Worm (Caenorhabditis elegans) whole organism, mixed stage, embryonic: Measurements from ENCODE around the gene epc-1.

Source experiments
- M03D4.4 ChIP-seq: sonication (generic microtip); optimal IDR thresholded peaks from 2 replicates; lab custom pipeline; 2017; ENCODE audit warnings: mild to moderate bottlenecking, missing genetic modification characterization, missing compliant biosample characterization
- bed-3 ChIP-seq: fragments of 200-800 bp; sonication (Bioruptor generic); optimal IDR thresholded peaks from 3 replicates; lab custom pipeline; 2018; ENCODE audit warnings: mild to moderate bottlenecking, missing genetic modification characterization, moderate library complexity, missing compliant biosample characterization
- blmp-1 ChIP-seq: fragments of 150-350 bp; optimal IDR thresholded peaks from 2 replicates; lab custom pipeline; 2014; ENCODE audit warnings: missing biosample characterization, missing genetic modification characterization
- ceh-39 ChIP-seq: fragments of 150-350 bp; optimal IDR thresholded peaks from 2 replicates; lab custom pipeline; 2014; ENCODE audit warnings: missing biosample characterization, missing genetic modification characterization
- ceh-43 ChIP-seq: fragments of 200-800 bp; sonication (Bioruptor generic); optimal IDR thresholded peaks from 2 replicates; lab custom pipeline; 2018; ENCODE audit warnings: mild to moderate bottlenecking, missing genetic modification characterization, moderate library complexity, missing compliant biosample characterization
- ces-1 ChIP-seq: fragments of 150-350 bp; optimal IDR thresholded peaks from 2 replicates; lab custom pipeline; 2014; ENCODE audit warnings: missing biosample characterization, missing genetic modification reagents, missing genetic modification characterization
- elt-1 ChIP-seq: sonication (generic microtip); optimal IDR thresholded peaks from 2 replicates; lab custom pipeline; 2017; ENCODE audit warnings: missing genetic modification characterization, mild to moderate bottlenecking, missing compliant biosample characterization, antibody characterized with exemption, moderate library complexity, borderline replicate concordance; ENCODE audit not compliant: insufficient read depth
- elt-3 ChIP-seq: fragments of 150-350 bp; optimal IDR thresholded peaks from 2 replicates; lab custom pipeline; 2014; ENCODE audit warnings: missing biosample characterization, missing genetic modification characterization
- flh-1 ChIP-seq: fragments of 200-800 bp; sonication (Bioruptor generic); optimal IDR thresholded peaks from 2 replicates; lab custom pipeline; 2018; ENCODE audit warnings: mild to moderate bottlenecking, missing genetic modification characterization, moderate library complexity, missing compliant biosample characterization
- ham-2 ChIP-seq: fragments of 200-800 bp; sonication (Bioruptor generic); optimal IDR thresholded peaks from 2 replicates; lab custom pipeline; 2018; ENCODE audit warnings: mild to moderate bottlenecking, missing genetic modification characterization, missing compliant biosample characterization
- hlh-1 ChIP-seq: fragments of 150-350 bp; optimal IDR thresholded peaks from 2 replicates; lab custom pipeline; 2014; ENCODE audit warnings: missing biosample characterization, missing genetic modification reagents, missing genetic modification characterization
- lin-13 ChIP-seq: fragments of 150-350 bp; optimal IDR thresholded peaks from 2 replicates; lab custom pipeline; 2014; ENCODE audit warnings: missing biosample characterization, missing genetic modification characterization
- lin-32 ChIP-seq: fragments of 200-800 bp; sonication (Bioruptor generic); optimal IDR thresholded peaks from 2 replicates; lab custom pipeline; 2018; ENCODE audit warnings: mild to moderate bottlenecking, missing genetic modification characterization, missing compliant biosample characterization
- lsy-2 ChIP-seq: fragments of 150-350 bp; optimal IDR thresholded peaks from 2 replicates; lab custom pipeline; 2014; ENCODE audit warnings: missing biosample characterization, missing genetic modification characterization
- mab-5 ChIP-seq: fragments of 150-350 bp; optimal IDR thresholded peaks from 2 replicates; lab custom pipeline; 2014; ENCODE audit warnings: missing biosample characterization, missing genetic modification characterization
- mep-1 ChIP-seq: fragments of 150-350 bp; optimal IDR thresholded peaks from 2 replicates; lab custom pipeline; 2017; ENCODE audit warnings: missing biosample characterization, missing genetic modification reagents, missing genetic modification characterization, inconsistent platforms
- mls-2 ChIP-seq: sonication (generic microtip); optimal IDR thresholded peaks from 2 replicates; lab custom pipeline; 2016; ENCODE audit warnings: mild to moderate bottlenecking, missing genetic modification characterization, moderate library complexity, missing compliant biosample characterization
- nhr-12 ChIP-seq: fragments of 150-350 bp; optimal IDR thresholded peaks from 2 replicates; lab custom pipeline; 2014; ENCODE audit warnings: missing biosample characterization, missing genetic modification characterization
- nhr-2 ChIP-seq: fragments of 150-350 bp; optimal IDR thresholded peaks from 2 replicates; lab custom pipeline; 2014; ENCODE audit warnings: missing biosample characterization, missing genetic modification characterization
- nhr-237 ChIP-seq: fragments of 150-350 bp; optimal IDR thresholded peaks from 2 replicates; lab custom pipeline; 2014; ENCODE audit warnings: missing biosample characterization, missing genetic modification characterization
- nhr-76 ChIP-seq: sonication (generic microtip); optimal IDR thresholded peaks from 2 replicates; lab custom pipeline; 2017; ENCODE audit warnings: missing biosample characterization, missing genetic modification characterization
- pha-4 ChIP-seq: fragments of 150-350 bp; optimal IDR thresholded peaks from 2 replicates; lab custom pipeline; 2018; ENCODE audit warnings: missing biosample characterization, missing genetic modification reagents, missing genetic modification characterization
- sptf-1 ChIP-seq: sonication (generic microtip); optimal IDR thresholded peaks from 2 replicates; lab custom pipeline; 2017; ENCODE audit warnings: mild to moderate bottlenecking, missing genetic modification characterization, moderate library complexity, missing compliant biosample characterization
- tbx-8 ChIP-seq: fragments of 200-800 bp; sonication (Bioruptor generic); optimal IDR thresholded peaks from 2 replicates; lab custom pipeline; 2018; ENCODE audit warnings: mild to moderate bottlenecking, missing genetic modification characterization, moderate library complexity, missing compliant biosample characterization
- unc-120 ChIP-seq: sonication (generic microtip); optimal IDR thresholded peaks from 2 replicates; lab custom pipeline; 2017; ENCODE audit warnings: missing genetic modification characterization, missing compliant biosample characterization; ENCODE audit not compliant: poor library complexity, severe bottlenecking
- unc-39 ChIP-seq: fragments of 150-350 bp; optimal IDR thresholded peaks from 2 replicates; lab custom pipeline; 2014; ENCODE audit warnings: missing biosample characterization, missing genetic modification characterization
- unc-62 ChIP-seq: fragments of 150-350 bp; optimal IDR thresholded peaks from 2 replicates; lab custom pipeline; 2014; ENCODE audit warnings: missing biosample characterization, missing genetic modification reagents, missing genetic modification characterization
- zip-8 ChIP-seq: fragments of 150-350 bp; optimal IDR thresholded peaks from 2 replicates; lab custom pipeline; 2014; ENCODE audit warnings: missing biosample characterization, missing genetic modification characterization

The epc-1 gene

ce11 chrIII:12644669-12645068, 36.3 kb upstream of the epc-1 start:
- no peak for TF ChIP-seq ces-1 (GFP tag; lab: Kevin White, UChicago)
- TF ChIP-seq nhr-237 (tag; lab: Kevin White, UChicago): no peak
- no peak for TF ChIP-seq unc-120 (tag; lab: Kevin White, UChicago)
- no peak for TF ChIP-seq lin-13
- no peak for TF ChIP-seq unc-39 (tag; lab: Kevin White, UChicago)
- no peak for TF ChIP-seq unc-62
- TF ChIP-seq ceh-43 (GFP tag; lab: Kevin White, UChicago): no peak
- TF ChIP-seq mab-5 (tag; lab: Kevin White, UChicago): no peak
- no peak for TF ChIP-seq pha-4
- TF ChIP-seq ceh-39 (tag; lab: Kevin White, UChicago): no peak
- no peak for TF ChIP-seq nhr-2 (tag; lab: Kevin White, UChicago)
- no peak for TF ChIP-seq lsy-2 (tag; lab: Kevin White, UChicago)

ce11 chrIII:12642511-12643168, 34.3 kb upstream of the epc-1 start:
- TF ChIP-seq nhr-2 (tag; lab: Kevin White, UChicago): no peak
- no peak for TF ChIP-seq flh-1 (GFP tag; lab: Kevin White, UChicago)
- TF ChIP-seq ham-2 (GFP tag; lab: Kevin White, UChicago): no peak
- no peak for TF ChIP-seq blmp-1
- no peak for TF ChIP-seq elt-1 (tag; lab: Kevin White, UChicago)
- no peak for TF ChIP-seq mls-2 (tag; lab: Kevin White, UChicago)
- TF ChIP-seq unc-62: no peak
- no peak for TF ChIP-seq unc-39 (tag; lab: Kevin White, UChicago)
- TF ChIP-seq bed-3 (GFP tag; lab: Kevin White, UChicago): no peak
- TF ChIP-seq tbx-8: no peak
- TF ChIP-seq lin-32 (GFP tag; lab: Kevin White, UChicago): no peak
- no peak for TF ChIP-seq unc-120 (tag; lab: Kevin White, UChicago)
- TF ChIP-seq sptf-1: no peak
- no peak for TF ChIP-seq ces-1 (GFP tag; lab: Kevin White, UChicago)
- no peak for TF ChIP-seq ceh-39 (tag; lab: Kevin White, UChicago)
- TF ChIP-seq hlh-1: no peak
- no peak for TF ChIP-seq mab-5 (tag; lab: Kevin White, UChicago)

ce11 chrIII:12640386-12641024, 32.1 kb upstream of the epc-1 start:
- TF ChIP-seq hlh-1 (no peak), ceh-39 (tag; lab: Kevin White, UChicago) (no peak), nhr-2 (tag; lab: Kevin White, UChicago) (no peak), lsy-2 (tag; lab: Kevin White, UChicago) (no peak), M03D4.4 (no peak), tbx-8 (no peak), elt-3 (tag; lab: Kevin White, UChicago) (no peak), nhr-12 (tag; lab: Kevin White, UChicago) (no peak), mep-1 (tag; lab: Kevin White, UChicago) (no peak), lin-32 (GFP tag; lab: Kevin White, UChicago) (no peak), unc-120 (tag; lab: Kevin White, UChicago) (no peak), zip-8 (tag; lab: Kevin White, UChicago) (no peak), nhr-76 (tag; lab: Kevin White, UChicago) (no peak), pha-4 (no peak), elt-1 (tag; lab: Kevin White, UChicago) (no peak)

ce11 chrIII:12639214-12639613, 30.8 kb upstream of the epc-1 start:
- TF ChIP-seq mep-1 (tag; lab: Kevin White, UChicago): no peak

ce11 chrIII:12638592-12638991, 30.2 kb upstream of the epc-1 start:
- no peak for TF ChIP-seq unc-62
- TF ChIP-seq elt-3 (tag; lab: Kevin White, UChicago): no peak
- no peak for TF ChIP-seq ceh-39 (tag; lab: Kevin White, UChicago)
- no peak for TF ChIP-seq blmp-1
- TF ChIP-seq lin-13: no peak
- TF ChIP-seq ces-1 (GFP tag; lab: Kevin White, UChicago): no peak
- no peak for TF ChIP-seq nhr-237 (tag; lab: Kevin White, UChicago)
- no peak for TF ChIP-seq nhr-76 (tag; lab: Kevin White, UChicago)
- TF ChIP-seq, all 35 proteins: peak for 0
